Worm (Caenorhabditis elegans): ENCODE results near the gene vha-3.
A peak's percentile ranks its signal among the peaks of the same experiment; 100 is the strongest.

vha-3 gene

ce11 chrIV:2334012-2334411, 18.3 kb upstream of the vha-3 start:
- TF ChIP-seq nhr-85 (tag), result peak; percentile 39
- TF ChIP-seq lsy-2 (tag; optimal IDR thresholded peaks at IDR 0.05), result peak; percentile 16 to 33
- no peak for TF ChIP-seq lin-35 (GFP tag; optimal IDR thresholded peaks at IDR 0.05)
- no peak for TF ChIP-seq pqm-1 (tag; optimal IDR thresholded peaks at IDR 0.05)

- TF ChIP-seq ama-1 (optimal IDR thresholded peaks at IDR 0.05) (no peak), lin-15B (tag; optimal IDR thresholded peaks at IDR 0.05) (no peak), skn-1 (tag; optimal IDR thresholded peaks at IDR 0.05) (no peak), lin-39 (tag; optimal IDR thresholded peaks at IDR 0.05) (no peak), efl-1 (optimal IDR thresholded peaks at IDR 0.05) (no peak), efl-1 (GFP tag; optimal IDR thresholded peaks at IDR 0.05 in 1 of 2) (peak in 1 of 2 experiments; percentile 40)
These were observed 13.8 kb upstream of the vha-3 start, which contains the start of gene nhr-236 for ce11 chrIV:2329540-2329939. TSS of gene nhr-236 (minus strand) at chrIV:2329640.

ce11 chrIV:2327317-2327716, 11.6 kb upstream of the vha-3 start:
- TF ChIP-seq ceh-90 (tag; optimal IDR thresholded peaks at IDR 0.05), result no peak

ce11 chrIV:2322998-2323397, 7.3 kb upstream of the vha-3 start, which contains the start of gene nsy-4:
TSS of gene nsy-4 (plus strand) at chrIV:2323271.
- TF ChIP-seq lin-14 (GFP tag; optimal IDR thresholded peaks at IDR 0.05) (peak; percentile 40), nhr-76 (tag; optimal IDR thresholded peaks at IDR 0.05) (no peak), nhr-85 (tag) (peak; percentile 74), ceh-90 (tag; optimal IDR thresholded peaks at IDR 0.05) (no peak), blmp-1 (tag; optimal IDR thresholded peaks at IDR 0.05) (peak; percentile 90), irx-1 (tag; optimal IDR thresholded peaks at IDR 0.05) (no peak)

- no peak for TF ChIP-seq unc-86 (tag; optimal IDR thresholded peaks at IDR 0.05)
- no peak for TF ChIP-seq nhr-76 (tag; optimal IDR thresholded peaks at IDR 0.05)
- no peak for TF ChIP-seq mab-9 (GFP tag; IDR thresholded peaks at IDR 0.05)
- TF ChIP-seq vab-15 (tag; optimal IDR thresholded peaks at IDR 0.05), result no peak
- no peak for TF ChIP-seq hpl-2 (GFP tag; optimal IDR thresholded peaks at IDR 0.05)
- TF ChIP-seq lin-13 (GFP tag; optimal IDR thresholded peaks at IDR 0.05), result no peak
- no peak for TF ChIP-seq mef-2 (tag; optimal IDR thresholded peaks at IDR 0.05)
- peak; percentile 10 for TF ChIP-seq mep-1 (tag; optimal IDR thresholded peaks at IDR 0.05)
- no peak for TF ChIP-seq elt-2 (tag; optimal IDR thresholded peaks at IDR 0.05)
- TF ChIP-seq rnt-1 (tag; optimal IDR thresholded peaks at IDR 0.05), result no peak
- no peak for TF ChIP-seq aha-1 (tag; optimal IDR thresholded peaks at IDR 0.05)
- TF ChIP-seq isw-1 (GFP tag; IDR thresholded peaks at IDR 0.05), result no peak
- TF ChIP-seq unc-62 (GFP tag; optimal IDR thresholded peaks at IDR 0.05), result no peak
- TF ChIP-seq mdl-1 (tag; optimal IDR thresholded peaks at IDR 0.05), result no peak
- no peak for TF ChIP-seq tlp-1 (tag; optimal IDR thresholded peaks at IDR 0.05)
- TF ChIP-seq swsn-7 (tag; optimal IDR thresholded peaks at IDR 0.05), result no peak
- TF ChIP-seq C04F5.9 (tag; optimal IDR thresholded peaks at IDR 0.05), result no peak
- TF ChIP-seq alr-1 (tag; optimal IDR thresholded peaks at IDR 0.05; ENCODE audit: borderline replicate concordance), result no peak
- TF ChIP-seq ceh-8 (GFP tag; optimal IDR thresholded peaks at IDR 0.05), result no peak
- no peak for TF ChIP-seq hlh-4 (tag; optimal IDR thresholded peaks at IDR 0.05)
- TF ChIP-seq egl-27 (tag; optimal IDR thresholded peaks at IDR 0.05), result no peak
- no peak for TF ChIP-seq sup-37 (GFP tag; optimal IDR thresholded peaks at IDR 0.05)
- no peak for TF ChIP-seq nhr-71 (tag; optimal IDR thresholded peaks at IDR 0.05)
- TF ChIP-seq pqm-1 (tag; optimal IDR thresholded peaks at IDR 0.05), result no peak
- no peak for TF ChIP-seq fos-1 (tag; optimal IDR thresholded peaks at IDR 0.05)
- no peak for TF ChIP-seq C34B4.2 (tag; optimal IDR thresholded peaks at IDR 0.05)
- TF ChIP-seq snu-23 (GFP tag; optimal IDR thresholded peaks at IDR 0.05), result peak; percentile 24
- TF ChIP-seq nhr-84 (tag; optimal IDR thresholded peaks at IDR 0.05), result no peak
- no peak for TF ChIP-seq lin-15B (tag; optimal IDR thresholded peaks at IDR 0.05)
- TF ChIP-seq fkh-10 (GFP tag; optimal IDR thresholded peaks at IDR 0.05), result no peak
- TF ChIP-seq dsc-1 (tag; optimal IDR thresholded peaks at IDR 0.05), result no peak
- TF ChIP-seq fkh-8 (tag; optimal IDR thresholded peaks at IDR 0.05), result no peak
- TF ChIP-seq nhr-28 (tag; optimal IDR thresholded peaks at IDR 0.05), result no peak
- no peak for TF ChIP-seq ces-1 (GFP tag; optimal IDR thresholded peaks at IDR 0.05)
- TF ChIP-seq elt-3 (tag; optimal IDR thresholded peaks at IDR 0.05), result peak in 2 of 6 experiments; percentile 1 to 38
These were observed 5.8 kb upstream of the vha-3 start for ce11 chrIV:2321546-2321945.

All from whole organism, L1 larva.